Fruit fly (Drosophila melanogaster): Measurements from ENCODE around the gene CG14050.

CG14050 gene

DNA sequence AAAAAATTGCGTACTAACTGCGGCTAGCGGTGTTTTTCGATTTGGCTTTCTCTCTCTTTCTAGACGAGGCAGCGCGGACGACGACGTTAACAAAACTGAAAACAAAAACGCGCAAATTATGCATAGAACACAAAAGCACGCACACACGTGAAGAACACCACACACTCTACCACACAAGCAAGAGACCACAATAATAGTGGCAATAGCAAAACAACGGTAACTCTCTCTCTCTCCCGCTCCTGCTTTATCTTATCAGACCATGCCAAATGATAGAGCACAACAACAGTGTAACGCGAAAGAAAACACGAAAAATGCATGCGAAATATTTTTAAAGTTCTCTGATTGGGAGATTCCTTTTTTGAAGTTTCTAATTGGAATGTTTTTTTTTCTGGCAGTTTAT, 28.2 kb upstream of the CG14050 start:
- TF ChIP-seq Mnt (GFP tag; optimal IDR thresholded peaks at IDR 0.05): peak; percentile 5
- TF ChIP-seq ovo (GFP tag; optimal IDR thresholded peaks at IDR 0.05): peak; percentile 38
- TF ChIP-seq CG5204 (GFP tag; optimal IDR thresholded peaks at IDR 0.05): no peak
- no peak for TF ChIP-seq CG7045 (GFP tag; optimal IDR thresholded peaks at IDR 0.05)
- TF ChIP-seq pad (GFP tag; optimal IDR thresholded peaks at IDR 0.05): peak; percentile 63

- TF ChIP-seq pad (GFP tag; optimal IDR thresholded peaks at IDR 0.05) (no peak), Crg-1 (GFP tag; optimal IDR thresholded peaks at IDR 0.05) (no peak), kay (GFP tag; ENCODE audit: borderline replicate concordance) (peak; percentile 39), Mnt (GFP tag; optimal IDR thresholded peaks at IDR 0.05) (peak; percentile 9)
Observed at dm6 chrX:2352819-2353218, 26.8 kb upstream of the CG14050 start.

- no peak for TF ChIP-seq CG1620 (GFP tag; optimal IDR thresholded peaks at IDR 0.05)
- TF ChIP-seq tj (GFP tag; optimal IDR thresholded peaks at IDR 0.05): no peak
Observed at dm6 chrX:2350228-2350564, 24.2 kb upstream of the CG14050 start.

- TF ChIP-seq CG7101 (tag; optimal IDR thresholded peaks at IDR 0.05) (no peak), cnc (optimal IDR thresholded peaks at IDR 0.05) (no peak), Clk (GFP tag; optimal IDR thresholded peaks at IDR 0.05) (no peak), Hr96 (GFP tag; optimal IDR thresholded peaks at IDR 0.05) (no peak), tj (GFP tag; optimal IDR thresholded peaks at IDR 0.05) (no peak), Mnt (GFP tag; optimal IDR thresholded peaks at IDR 0.05) (no peak), Crg-1 (GFP tag; optimal IDR thresholded peaks at IDR 0.05) (no peak)
Observed at dm6 chrX:2349510-2350227, 23.7 kb upstream of the CG14050 start.

- TF ChIP-seq tj (GFP tag; optimal IDR thresholded peaks at IDR 0.05) (no peak), ovo (GFP tag; optimal IDR thresholded peaks at IDR 0.05) (no peak), CG7045 (GFP tag; optimal IDR thresholded peaks at IDR 0.05) (no peak), cic (GFP tag; optimal IDR thresholded peaks at IDR 0.05) (no peak), bab1 (GFP tag; optimal IDR thresholded peaks at IDR 0.05) (peak; percentile 41), Crg-1 (GFP tag; optimal IDR thresholded peaks at IDR 0.05) (no peak)
Observed at dm6 chrX:2344370-2344769, 18.4 kb upstream of the CG14050 start, which contains the start of gene mRpL14. Gene mRpL14 (minus strand): TSS chrX:2344649.

dm6 chrX:2340009-2340733, 14.2 kb upstream of the CG14050 start:
- TF ChIP-seq toe (GFP tag; optimal IDR thresholded peaks at IDR 0.05) (no peak), tj (GFP tag; optimal IDR thresholded peaks at IDR 0.05) (no peak), CG33017 (tag; optimal IDR thresholded peaks at IDR 0.05) (no peak), Clk (GFP tag; optimal IDR thresholded peaks at IDR 0.05) (no peak), ovo (GFP tag; optimal IDR thresholded peaks at IDR 0.05) (no peak), cic (GFP tag; optimal IDR thresholded peaks at IDR 0.05) (no peak), bab1 (GFP tag; optimal IDR thresholded peaks at IDR 0.05) (peak; percentile 74), CG12768 (GFP tag; optimal IDR thresholded peaks at IDR 0.05) (no peak), Mnt (GFP tag; optimal IDR thresholded peaks at IDR 0.05) (peak; percentile 53), CG11617 (GFP tag; optimal IDR thresholded peaks at IDR 0.05) (peak; percentile 9), Hr96 (GFP tag; optimal IDR thresholded peaks at IDR 0.05) (no peak), Crg-1 (GFP tag; optimal IDR thresholded peaks at IDR 0.05) (no peak), CG1620 (GFP tag; optimal IDR thresholded peaks at IDR 0.05) (peak; percentile 35), CG5204 (GFP tag; optimal IDR thresholded peaks at IDR 0.05) (no peak), CG7101 (tag; optimal IDR thresholded peaks at IDR 0.05) (peak; percentile 8), CG14711 (tag; optimal IDR thresholded peaks at IDR 0.05) (peak; percentile 5), pad (GFP tag; optimal IDR thresholded peaks at IDR 0.05) (peak; percentile 23), cnc (optimal IDR thresholded peaks at IDR 0.05) (no peak), CG7045 (GFP tag; optimal IDR thresholded peaks at IDR 0.05) (no peak)

DNA sequence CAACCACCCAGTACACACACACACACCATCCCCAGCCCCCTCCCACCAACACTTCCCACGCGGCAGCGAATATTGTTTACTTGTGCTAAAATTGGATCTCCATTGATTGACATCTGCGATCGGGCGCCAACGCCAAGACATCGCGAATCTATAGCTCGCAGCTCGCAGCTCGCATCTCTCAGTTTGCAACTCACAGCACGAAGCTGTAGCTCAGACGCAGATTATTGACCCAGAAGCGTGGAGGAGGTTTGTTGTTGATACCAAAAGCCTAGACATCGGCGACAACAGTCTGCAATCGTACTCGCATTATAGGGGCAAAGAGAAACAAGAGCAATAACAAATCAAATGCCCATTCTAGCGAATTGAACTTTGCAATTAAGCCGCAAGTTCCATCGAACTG, 11.2 kb upstream of the CG14050 start:
- no peak for TF ChIP-seq cic (GFP tag; optimal IDR thresholded peaks at IDR 0.05)
- TF ChIP-seq CG7101 (tag; optimal IDR thresholded peaks at IDR 0.05): no peak
- no peak for TF ChIP-seq CG14711 (tag; optimal IDR thresholded peaks at IDR 0.05)
- TF ChIP-seq cnc (optimal IDR thresholded peaks at IDR 0.05): no peak

dm6 chrX:2336428-2336827, 10.4 kb upstream of the CG14050 start:
- TF ChIP-seq CG11617 (GFP tag; optimal IDR thresholded peaks at IDR 0.05) (no peak), Mnt (GFP tag; optimal IDR thresholded peaks at IDR 0.05) (no peak), CG1620 (GFP tag; optimal IDR thresholded peaks at IDR 0.05) (no peak), bab1 (GFP tag; optimal IDR thresholded peaks at IDR 0.05) (no peak), CG7101 (tag; optimal IDR thresholded peaks at IDR 0.05) (no peak), CG12768 (GFP tag; optimal IDR thresholded peaks at IDR 0.05) (no peak), cnc (optimal IDR thresholded peaks at IDR 0.05) (no peak), pad (GFP tag; optimal IDR thresholded peaks at IDR 0.05) (no peak), ovo (GFP tag; optimal IDR thresholded peaks at IDR 0.05) (no peak), toe (GFP tag; optimal IDR thresholded peaks at IDR 0.05) (no peak), tj (GFP tag; optimal IDR thresholded peaks at IDR 0.05) (no peak), CG7045 (GFP tag; optimal IDR thresholded peaks at IDR 0.05) (no peak)
